Worm (Caenorhabditis elegans): ENCODE measurements around the gene acr-10.

- no peak for TF ChIP-seq flt-1 (GFP tag; IDR thresholded peaks at IDR 0.05)
- no peak for TF ChIP-seq ets-7 (tag; optimal IDR thresholded peaks at IDR 0.05)
- TF ChIP-seq tra-4 (tag; optimal IDR thresholded peaks at IDR 0.05): no peak
- TF ChIP-seq ama-1 (optimal IDR thresholded peaks at IDR 0.05): no peak
Observed at ce11 chrX:3997040-3997439, 25.0 kb upstream of the acr-10 start, which contains the start of gene R02E12.5.

Measured in whole organism, early embryonic.